Fruit fly (Drosophila melanogaster) whole organism, pupa: Measurements from ENCODE around the gene CG43085.

Source experiments
- CG13204 ChIP-seq: fragments of 200-800 bp; sonication (Bioruptor generic); optimal IDR thresholded peaks from 2 replicates; lab custom pipeline; 2018; ENCODE audit warnings: missing biosample characterization, mild to moderate bottlenecking, missing genetic modification characterization, moderate library complexity
- CG17806 ChIP-seq: fragments of 200-800 bp; sonication (Bioruptor generic); optimal IDR thresholded peaks from 2 replicates; lab custom pipeline; 2018; ENCODE audit warnings: missing biosample characterization, mild to moderate bottlenecking, missing genetic modification characterization, moderate library complexity
- CG34367 ChIP-seq: fragments of 200-800 bp; sonication (Bioruptor generic); optimal IDR thresholded peaks from 2 replicates; lab custom pipeline; 2018; ENCODE audit warnings: missing biosample characterization, mild to moderate bottlenecking, missing genetic modification characterization
- CG8159 ChIP-seq: fragments of 200-800 bp; sonication (Bioruptor generic); optimal IDR thresholded peaks from 3 replicates; lab custom pipeline; 2018; ENCODE audit warnings: missing biosample characterization, mild to moderate bottlenecking, missing genetic modification characterization, moderate library complexity
- CG8301 ChIP-seq: fragments of 200-800 bp; sonication (Bioruptor generic); optimal IDR thresholded peaks from 2 replicates; lab custom pipeline; 2018; ENCODE audit warnings: missing biosample characterization, mild to moderate bottlenecking, missing genetic modification characterization
- CG9948 ChIP-seq: fragments of 200-800 bp; sonication (Bioruptor generic); optimal IDR thresholded peaks from 2 replicates; lab custom pipeline; 2018; ENCODE audit warnings: missing biosample characterization, mild to moderate bottlenecking, missing genetic modification characterization, moderate library complexity
- EcR ChIP-seq: fragments of 200-800 bp; sonication (Bioruptor generic); optimal IDR thresholded peaks from 3 replicates; lab custom pipeline; 2019; ENCODE audit warnings: missing biosample characterization, missing genetic modification characterization, mild to moderate bottlenecking, moderate library complexity, missing genetic modification reagents
- Pif1A ChIP-seq: fragments of 200-800 bp; sonication (Bioruptor generic); optimal IDR thresholded peaks from 3 replicates; lab custom pipeline; 2016; ENCODE audit warnings: missing biosample characterization, missing genetic modification characterization
- gl ChIP-seq: fragments of 200-800 bp; sonication (Bioruptor generic); optimal IDR thresholded peaks from 2 replicates; lab custom pipeline; 2018; ENCODE audit warnings: missing biosample characterization, mild to moderate bottlenecking, missing genetic modification characterization
- rn ChIP-seq: fragments of 200-800 bp; sonication (Bioruptor generic); IDR thresholded peaks from 2 replicates; pipeline ENCODE4 v1.3.6; 2022; ENCODE audit warnings: missing biosample characterization, missing genetic modification characterization

dm6 chr3L:17665084-17665576 is 18.6 kb upstream of the CG43085 start:
- no peak for TF ChIP-seq CG17806 (tag; lab: Kevin White, UChicago)
- TF ChIP-seq CG8159 (tag; lab: Kevin White, UChicago) = no peak
- no peak for TF ChIP-seq rn (GFP tag; lab: Robert Waterston, UW)
- TF ChIP-seq CG34367 = no peak
- peak; percentile 60 for TF ChIP-seq EcR (GFP tag; lab: Kevin White, UChicago)
- TF ChIP-seq gl (tag; lab: Kevin White, UChicago) = no peak
- no peak for TF ChIP-seq CG9948
- TF ChIP-seq Pif1A (GFP tag; lab: Kevin White, UChicago) = no peak
- TF ChIP-seq CG8301 (tag; lab: Kevin White, UChicago) = no peak
- peak; percentile 32 for TF ChIP-seq CG13204
